Fruit fly (Drosophila melanogaster) whole organism, embryonic: ENCODE measurements around the gene CG3408.

Source experiments
- CG10565 ChIP-seq: fragments of 200-800 bp; sonication (Bioruptor generic); optimal IDR thresholded peaks from 3 replicates; lab custom pipeline; 2016; ENCODE audit warnings: missing biosample characterization, mild to moderate bottlenecking, missing genetic modification characterization
- CG11504 ChIP-seq: fragments of 200-800 bp; sonication (Bioruptor generic); optimal IDR thresholded peaks from 3 replicates; lab custom pipeline; 2019; ENCODE audit warnings: missing biosample characterization, mild to moderate bottlenecking, missing genetic modification characterization, moderate library complexity
- CG13287 ChIP-seq: fragments of 200-800 bp; sonication (Bioruptor generic); IDR thresholded peaks from 2 replicates; pipeline ENCODE4 v1.3.6; 2022; ENCODE audit warnings: missing biosample characterization, missing genetic modification characterization; ENCODE audit not compliant: partially characterized antibody
- CG14441 ChIP-seq: fragments of 200-800 bp; sonication (Bioruptor generic); IDR thresholded peaks from 2 replicates; pipeline ENCODE4 v1.3.6; 2022; ENCODE audit warnings: missing biosample characterization, missing genetic modification characterization
- CG15514 ChIP-seq: fragments of 200-800 bp; sonication (Bioruptor generic); optimal IDR thresholded peaks from 3 replicates; lab custom pipeline; 2017; ENCODE audit warnings: missing biosample characterization, missing genetic modification characterization, mild to moderate bottlenecking, moderate library complexity, missing genetic modification reagents
- CG1603 ChIP-seq: fragments of 200-800 bp; sonication (Bioruptor generic); optimal IDR thresholded peaks from 2 replicates; lab custom pipeline; 2019; ENCODE audit warnings: missing biosample characterization, mild to moderate bottlenecking, missing genetic modification characterization, moderate library complexity
- CG2202 ChIP-seq: fragments of 200-800 bp; sonication (Bioruptor generic); optimal IDR thresholded peaks from 2 replicates; lab custom pipeline; 2018; ENCODE audit warnings: missing biosample characterization, mild to moderate bottlenecking, missing genetic modification characterization
- CG3163 ChIP-seq: fragments of 200-800 bp; sonication (Bioruptor generic); optimal IDR thresholded peaks from 3 replicates; lab custom pipeline; 2016; ENCODE audit warnings: missing biosample characterization, missing genetic modification characterization
- CG3281 ChIP-seq: fragments of 200-800 bp; sonication (Bioruptor generic); optimal IDR thresholded peaks from 3 replicates; lab custom pipeline; 2017; ENCODE audit warnings: missing biosample characterization, mild to moderate bottlenecking, missing genetic modification characterization
- CG4854 ChIP-seq: fragments of 200-800 bp; sonication (Bioruptor generic); optimal IDR thresholded peaks from 2 replicates; lab custom pipeline; 2016; ENCODE audit warnings: missing biosample characterization, missing genetic modification characterization, inconsistent platforms
- CG5180 ChIP-seq: fragments of 200-800 bp; sonication (Bioruptor generic); optimal IDR thresholded peaks from 3 replicates; lab custom pipeline; 2017; ENCODE audit warnings: missing biosample characterization, missing genetic modification characterization, mild to moderate bottlenecking, moderate library complexity, missing genetic modification reagents
- CG6791 ChIP-seq: fragments of 200-800 bp; sonication (Bioruptor generic); IDR thresholded peaks from 3 replicates; pipeline ENCODE4 v1.3.6; 2022; ENCODE audit warnings: missing biosample characterization, missing genetic modification characterization; ENCODE audit not compliant: partially characterized antibody
- CG7839 ChIP-seq: fragments of 200-800 bp; sonication (Bioruptor generic); optimal IDR thresholded peaks from 3 replicates; lab custom pipeline; 2018; ENCODE audit warnings: missing biosample characterization, mild to moderate bottlenecking, missing genetic modification characterization, moderate library complexity
- CG7987 ChIP-seq: fragments of 200-800 bp; sonication (Bioruptor generic); optimal IDR thresholded peaks from 2 replicates; lab custom pipeline; 2018; ENCODE audit warnings: missing biosample characterization, mild to moderate bottlenecking, missing genetic modification characterization, moderate library complexity
- Ets65A ChIP-seq: fragments of 200-800 bp; sonication (Bioruptor generic); peaks from one replicate; lab custom pipeline; 2016; ENCODE audit warnings: missing biosample characterization, missing genetic modification characterization
- HLH3B ChIP-seq: fragments of 200-800 bp; sonication (Bioruptor generic); IDR thresholded peaks from 2 replicates; pipeline ENCODE4 v1.3.6; 2022; ENCODE audit warnings: missing biosample characterization, missing genetic modification characterization
- Kr ChIP-seq: fragments of 200-800 bp; sonication (Bioruptor generic); optimal IDR thresholded peaks from 2 replicates; lab custom pipeline; 2017; ENCODE audit warnings: missing biosample characterization, mild to moderate bottlenecking, missing genetic modification characterization
- Lhr ChIP-seq: fragments of 200-800 bp; sonication (Bioruptor generic); optimal IDR thresholded peaks from 3 replicates; lab custom pipeline; 2017; ENCODE audit warnings: mild to moderate bottlenecking, missing biosample characterization, missing genetic modification reagents, missing genetic modification characterization
- Myb ChIP-seq: fragments of 200-800 bp; sonication (Bioruptor generic); optimal IDR thresholded peaks from 2 replicates; lab custom pipeline; 2016; ENCODE audit warnings: missing biosample characterization, missing genetic modification characterization
- Nf-YB ChIP-seq: fragments of 200-800 bp; sonication (Bioruptor generic); optimal IDR thresholded peaks from 3 replicates; lab custom pipeline; 2019; ENCODE audit warnings: missing biosample characterization, mild to moderate bottlenecking, missing genetic modification characterization, moderate library complexity
- NfI ChIP-seq: fragments of 200-800 bp; sonication (Bioruptor generic); optimal IDR thresholded peaks from 3 replicates; lab custom pipeline; 2018; ENCODE audit warnings: missing biosample characterization, mild to moderate bottlenecking, missing genetic modification characterization, moderate library complexity
- Ravus ChIP-seq: fragments of 200-800 bp; sonication (Bioruptor generic); IDR thresholded peaks from 2 replicates; pipeline ENCODE4 v1.3.6; 2022; ENCODE audit warnings: missing biosample characterization, missing genetic modification characterization
- Sin3A ChIP-seq: fragments of >200 bp; optimal IDR thresholded peaks from 2 replicates; lab custom pipeline; 2018
- Vsx1 ChIP-seq: fragments of 200-800 bp; sonication (Bioruptor generic); optimal IDR thresholded peaks from 2 replicates; lab custom pipeline; 2017; ENCODE audit warnings: missing biosample characterization, mild to moderate bottlenecking, missing genetic modification characterization, missing genetic modification reagents
- ab ChIP-seq: fragments of 200-800 bp; sonication (Bioruptor generic); optimal IDR thresholded peaks from 2 replicates; lab custom pipeline; 2016; ENCODE audit warnings: missing biosample characterization, missing genetic modification characterization
- ap ChIP-seq: fragments of 200-800 bp; sonication (Bioruptor generic); IDR thresholded peaks from 2 replicates; pipeline ENCODE4 v1.3.6; 2022; ENCODE audit warnings: missing biosample characterization, missing genetic modification characterization
- bbx ChIP-seq: fragments of 200-800 bp; sonication (Bioruptor generic); IDR thresholded peaks from 2 replicates; pipeline ENCODE4 v1.3.6; 2022; ENCODE audit warnings: missing biosample characterization, missing genetic modification characterization; ENCODE audit not compliant: partially characterized antibody
- bowl ChIP-seq: fragments of 200-800 bp; sonication (Bioruptor generic); IDR thresholded peaks from 2 replicates; pipeline ENCODE4 v1.3.6; 2022; ENCODE audit warnings: missing biosample characterization, missing genetic modification characterization
- caup ChIP-seq: fragments of 200-800 bp; sonication (Bioruptor generic); optimal IDR thresholded peaks from 3 replicates; lab custom pipeline; 2017; ENCODE audit warnings: missing biosample characterization, mild to moderate bottlenecking, missing genetic modification characterization, moderate library complexity; ENCODE audit not compliant: severe bottlenecking
- dmrt99B ChIP-seq: fragments of 200-800 bp; sonication (Bioruptor generic); optimal IDR thresholded peaks from 2 replicates; lab custom pipeline; 2018; ENCODE audit warnings: missing biosample characterization, mild to moderate bottlenecking, missing genetic modification characterization, moderate library complexity
- fd64A ChIP-seq: fragments of 200-800 bp; sonication (Bioruptor generic); optimal IDR thresholded peaks from 3 replicates; lab custom pipeline; 2018; ENCODE audit warnings: missing biosample characterization, mild to moderate bottlenecking, missing genetic modification characterization
- gcm ChIP-seq: fragments of 200-800 bp; sonication (Bioruptor generic); optimal IDR thresholded peaks from 2 replicates; lab custom pipeline; 2019; ENCODE audit warnings: missing biosample characterization, mild to moderate bottlenecking, missing genetic modification characterization, moderate library complexity
- h ChIP-seq: fragments of >200 bp; optimal IDR thresholded peaks from 2 replicates; lab custom pipeline; 2017
- jumu ChIP-seq: fragments of 200-800 bp; sonication (Bioruptor generic); optimal IDR thresholded peaks from 3 replicates; lab custom pipeline; 2016; ENCODE audit warnings: missing biosample characterization, missing genetic modification characterization
- lab ChIP-seq: fragments of 200-800 bp; sonication (Bioruptor generic); optimal IDR thresholded peaks from 3 replicates; lab custom pipeline; 2017; ENCODE audit warnings: missing biosample characterization, missing genetic modification characterization, mild to moderate bottlenecking, moderate library complexity, missing genetic modification reagents
- mirr ChIP-seq: fragments of 200-800 bp; sonication (Bioruptor generic); optimal IDR thresholded peaks from 3 replicates; lab custom pipeline; 2018; ENCODE audit warnings: missing biosample characterization, mild to moderate bottlenecking, missing genetic modification characterization
- peb ChIP-seq: fragments of 200-800 bp; sonication (Bioruptor generic); IDR thresholded peaks from 2 replicates; pipeline ENCODE4 v1.3.6; 2022; ENCODE audit warnings: missing biosample characterization, missing genetic modification characterization
- sc ChIP-seq, 3 experiments: fragments of >200 bp in 2 of 3; fragments of 200-800 bp in 1 of 3; sonication (Bioruptor generic) in 1 of 3; optimal IDR thresholded peaks; 2 replicates in 2 of 3; 3 replicates in 1 of 3; lab custom pipeline; 2017; ENCODE audit warnings: mild to moderate bottlenecking in 1 of 3, missing biosample characterization in 1 of 3, missing genetic modification characterization in 1 of 3, missing genetic modification reagents in 1 of 3
- sna ChIP-seq: fragments of 200-800 bp; sonication (Bioruptor generic); IDR thresholded peaks from 2 replicates; pipeline ENCODE4 v1.3.6; 2022; ENCODE audit warnings: missing biosample characterization, missing genetic modification characterization; ENCODE audit not compliant: partially characterized antibody
- tap ChIP-seq: fragments of 200-800 bp; optimal IDR thresholded peaks from 3 replicates; lab custom pipeline; 2019; ENCODE audit warnings: missing biosample characterization, mild to moderate bottlenecking, missing genetic modification characterization, moderate library complexity
- yki ChIP-seq: fragments of >200 bp; optimal IDR thresholded peaks from 3 replicates; lab custom pipeline; 2018
- zfh2 ChIP-seq: fragments of 200-800 bp; sonication (Bioruptor generic); optimal IDR thresholded peaks from 2 replicates; lab custom pipeline; 2016; ENCODE audit warnings: missing biosample characterization, missing genetic modification characterization

The CG3408 gene

DNA sequence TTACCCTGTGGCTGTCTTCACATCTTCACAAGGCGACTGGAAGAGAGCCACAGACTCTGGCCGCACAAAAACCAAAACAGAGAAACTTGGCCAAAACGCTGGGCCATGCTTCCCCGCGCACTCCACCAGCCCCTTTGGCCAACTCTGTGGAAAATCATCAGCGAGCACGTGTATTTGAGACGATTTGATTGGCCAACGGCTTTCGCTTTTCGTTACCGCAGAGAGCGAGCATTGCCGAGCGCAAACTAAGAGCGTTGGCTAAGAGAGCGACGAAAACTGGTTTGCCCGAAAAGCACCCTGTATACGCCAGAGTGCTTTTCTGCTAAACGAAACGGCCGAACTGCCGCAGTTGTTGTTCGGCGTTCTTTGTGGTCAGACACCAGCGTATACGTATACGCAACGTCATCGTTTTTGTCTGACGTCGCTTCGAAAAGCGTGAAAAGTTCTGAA is 37.5 kb upstream of the CG3408 start, which contains the start of gene CG42673 (continued):
- TF ChIP-seq mirr (peak; percentile 49), gcm (GFP tag; lab: Kevin White, UChicago) (peak; percentile 28), CG14441 (GFP tag; lab: Robert Waterston, UW) (no peak), peb (GFP tag; lab: Robert Waterston, UW) (no peak), Ets65A (GFP tag; lab: Kevin White, UChicago) (no peak), Lhr (GFP tag; lab: Kevin White, UChicago) (no peak), sna (GFP tag; lab: Robert Waterston, UW) (peak; percentile 66; the same call in 1 of the 2 replicates), Nf-YB (GFP tag; lab: Kevin White, UChicago) (peak; percentile 98), Vsx1 (no peak), Myb (no peak), ap (no peak), caup (peak; percentile 11), sc (optimal IDR thresholded peaks at IDR 0.05; lab: Kevin White, UChicago) (no peak), sc (GFP tag; optimal IDR thresholded peaks at IDR 0.05; lab: Kevin White, UChicago) (no peak), ab (GFP tag; lab: Kevin White, UChicago) (no peak), CG10565 (GFP tag; lab: Kevin White, UChicago) (no peak), NfI (GFP tag; lab: Kevin White, UChicago) (no peak), Ravus (GFP tag; lab: Robert Waterston, UW) (no peak), bowl (GFP tag; lab: Robert Waterston, UW) (peak; percentile 22; the same call in 1 of the 2 replicates), CG7987 (GFP tag; lab: Kevin White, UChicago) (peak; percentile 8), CG4854 (no peak), h (no peak), HLH3B (GFP tag; lab: Robert Waterston, UW) (no peak), CG7839 (no peak), zfh2 (GFP tag; lab: Kevin White, UChicago) (no peak), CG5180 (GFP tag; lab: Kevin White, UChicago) (peak; percentile 5), CG3163 (GFP tag; lab: Kevin White, UChicago) (peak; percentile 99), fd64A (GFP tag; lab: Kevin White, UChicago) (no peak), bbx (GFP tag; lab: Robert Waterston, UW) (0 out of 2 replicates have a peak, but pooled peaks have one; percentile 23), CG1603 (no peak), Kr (GFP tag; lab: Kevin White, UChicago) (no peak), lab (peak; percentile 17), tap (tag; lab: Kevin White, UChicago) (peak; percentile 39), CG11504 (tag; lab: Kevin White, UChicago) (no peak), CG2202 (no peak), CG6791 (GFP tag; lab: Robert Waterston, UW) (no peak), Sin3A (lab: Kevin White, UChicago) (no peak), CG15514 (peak; percentile 14), dmrt99B (tag; lab: Kevin White, UChicago) (peak; percentile 5), CG3281 (GFP tag; lab: Kevin White, UChicago) (peak; percentile 46), yki (peak; percentile 33), CG13287 (GFP tag; lab: Robert Waterston, UW) (peak; percentile 62), jumu (no peak)
